Worm (Caenorhabditis elegans): ENCODE results near the gene sprr-3.

Gene sprr-3

ce11 chrIV:2563969-2564368 is 21.9 kb downstream of the sprr-3 start, which contains the start of gene Y69A2AR.24:
Y69A2AR.24 (minus strand) TSS chrIV:2564069.
- no peak for TF ChIP-seq dpl-1 (GFP tag; optimal IDR thresholded peaks at IDR 0.05)
- TF ChIP-seq tlf-1 (GFP tag; optimal IDR thresholded peaks at IDR 0.05) = no peak
- no peak for TF ChIP-seq hrde-1 (tag; optimal IDR thresholded peaks at IDR 0.05; ENCODE audit: borderline replicate concordance)

- no peak for TF ChIP-seq let-607 (tag; optimal IDR thresholded peaks at IDR 0.05)
- TF ChIP-seq ztf-25 (GFP tag; IDR thresholded peaks at IDR 0.05) = no peak
- no peak for TF ChIP-seq bed-1 (GFP tag; IDR thresholded peaks at IDR 0.05)
- TF ChIP-seq aptf-2 (GFP tag; conservative IDR thresholded peaks at IDR 0.05) = no peak
- TF ChIP-seq ztf-3 (GFP tag; optimal IDR thresholded peaks at IDR 0.05) = no peak
- no peak for TF ChIP-seq ztf-6 (GFP tag; IDR thresholded peaks at IDR 0.05)
- no peak for TF ChIP-seq aptf-3 (GFP tag; IDR thresholded peaks at IDR 0.05)
Observed at ce11 chrIV:2568267-2568666, 26.2 kb downstream of the sprr-3 start, which contains the start of the genes Y69A2AR.25 and Y69A2AR.12. Y69A2AR.25 (minus strand) TSS chrIV:2568367. Y69A2AR.12 (plus strand) TSS chrIV:2568614.

ce11 chrIV:2572107-2572506 is 30.0 kb downstream of the sprr-3 start, which contains the start of gene Y69A2AR.51:
Y69A2AR.51 (plus strand) TSS chrIV:2572407.
- TF ChIP-seq zfh-2 (GFP tag; conservative IDR thresholded peaks at IDR 0.05) (no peak), sdz-38 (tag; optimal IDR thresholded peaks at IDR 0.05) (no peak), B0261.1 (tag; optimal IDR thresholded peaks at IDR 0.05) (no peak), athp-1 (tag; optimal IDR thresholded peaks at IDR 0.05) (no peak), T26A5.8 (tag; optimal IDR thresholded peaks at IDR 0.05) (no peak), nfya-2 (GFP tag; IDR thresholded peaks at IDR 0.05) (no peak), Y56A3A.18 (GFP tag; IDR thresholded peaks at IDR 0.05) (no peak), madf-3 (GFP tag; IDR thresholded peaks at IDR 0.05) (no peak), F10E7.11 (tag; optimal IDR thresholded peaks at IDR 0.05) (no peak), nhr-27 (tag; optimal IDR thresholded peaks at IDR 0.05) (no peak), F23B12.7 (tag; optimal IDR thresholded peaks at IDR 0.05; ENCODE audit: insufficient read depth) (no peak), efl-1 (GFP tag; optimal IDR thresholded peaks at IDR 0.05) (no peak), aptf-2 (GFP tag; conservative IDR thresholded peaks at IDR 0.05) (no peak), egl-18 (GFP tag; IDR thresholded peaks at IDR 0.05) (no peak), ZK185.1 (tag; optimal IDR thresholded peaks at IDR 0.05; ENCODE audit: poor library complexity, severe bottlenecking) (no peak), F52B5.7 (tag; optimal IDR thresholded peaks at IDR 0.05) (no peak), hlh-12 (tag; optimal IDR thresholded peaks at IDR 0.05) (no peak), F39B2.1 (GFP tag; IDR thresholded peaks at IDR 0.05) (no peak)

ce11 chrIV:2573122-2573521 is 31.0 kb downstream of the sprr-3 start:
- TF ChIP-seq egrh-3 (GFP tag; IDR thresholded peaks at IDR 0.05) = peak; percentile 44; the same call in 1 of the 2 replicates
- TF ChIP-seq lin-26 (GFP tag; IDR thresholded peaks at IDR 0.05) = no peak
- TF ChIP-seq zfh-2 (GFP tag; conservative IDR thresholded peaks at IDR 0.05) = peak; percentile 84

ce11 chrIV:2581483-2581882 is 39.4 kb downstream of the sprr-3 start, which contains the start of gene nhr-242:
nhr-242 (minus strand) TSS chrIV:2581583.
- TF ChIP-seq ztf-22 (GFP tag; optimal IDR thresholded peaks at IDR 0.05) = no peak
- TF ChIP-seq snpc-3.4 (tag; optimal IDR thresholded peaks at IDR 0.05) = no peak
- no peak for TF ChIP-seq C06A6.2 (GFP tag; conservative IDR thresholded peaks at IDR 0.05)
- no peak for TF ChIP-seq dpff-1 (tag; optimal IDR thresholded peaks at IDR 0.05)
- no peak for TF ChIP-seq mxl-1 (tag; optimal IDR thresholded peaks at IDR 0.05)
- no peak for TF ChIP-seq F23B12.7 (tag; optimal IDR thresholded peaks at IDR 0.05; ENCODE audit: insufficient read depth)
- no peak for TF ChIP-seq K11D2.4 (GFP tag; IDR thresholded peaks at IDR 0.05)
- no peak for TF ChIP-seq dox-1 (GFP tag; IDR thresholded peaks at IDR 0.05)
- no peak for TF ChIP-seq aptf-2 (GFP tag; conservative IDR thresholded peaks at IDR 0.05)
- no peak for TF ChIP-seq nfyb-1 (GFP tag; IDR thresholded peaks at IDR 0.05)
- no peak for TF ChIP-seq Y53G8AR.9 (GFP tag; conservative IDR thresholded peaks at IDR 0.05)
- TF ChIP-seq nhr-90 (tag; optimal IDR thresholded peaks at IDR 0.05) = no peak
- TF ChIP-seq nfya-2 (GFP tag; IDR thresholded peaks at IDR 0.05) = no peak
- TF ChIP-seq ztf-28 (GFP tag; IDR thresholded peaks at IDR 0.05) = no peak
- TF ChIP-seq F37B4.10 (GFP tag; IDR thresholded peaks at IDR 0.05) = no peak
- no peak for TF ChIP-seq ztf-26 (tag; optimal IDR thresholded peaks at IDR 0.05)
- no peak for TF ChIP-seq Y95B8A.8 (GFP tag; IDR thresholded peaks at IDR 0.05)
- TF ChIP-seq unc-62 (GFP tag; optimal IDR thresholded peaks at IDR 0.05) = no peak
